Worm (Caenorhabditis elegans) whole organism, midembryonic: ENCODE results near the gene Y66C5A.2.

Experiments
- T22C8.4 ChIP-seq: fragments of 200-800 bp; sonication (Bioruptor generic); IDR thresholded peaks from 2 replicates; pipeline ENCODE4 v1.3.6; 2022; ENCODE audit warnings: missing genetic modification characterization, missing compliant biosample characterization
- cog-1 ChIP-seq: sonication (generic microtip); optimal IDR thresholded peaks from 2 replicates; lab custom pipeline; 2016; ENCODE audit warnings: missing genetic modification characterization, missing compliant biosample characterization
- flt-1 ChIP-seq: fragments of 200-800 bp; sonication (Bioruptor generic); IDR thresholded peaks from 2 replicates; pipeline ENCODE4 v1.3.6; 2022; ENCODE audit warnings: missing genetic modification characterization, missing compliant biosample characterization
- klf-2 ChIP-seq: fragments of 200-800 bp; sonication (Bioruptor generic); conservative IDR thresholded peaks from 2 replicates; pipeline ENCODE4 v1.3.6; 2022; ENCODE audit warnings: missing genetic modification reagents, missing genetic modification characterization, missing compliant biosample characterization
- med-1 ChIP-seq: sonication (generic microtip); optimal IDR thresholded peaks from 2 replicates; lab custom pipeline; 2017; ENCODE audit warnings: missing genetic modification characterization, mild to moderate bottlenecking, missing compliant biosample characterization, antibody characterized with exemption, missing genetic modification reagents; ENCODE audit not compliant: insufficient read depth
- ref-1 ChIP-seq: fragments of 200-800 bp; sonication (Bioruptor generic); conservative IDR thresholded peaks from 2 replicates; pipeline ENCODE4 v1.3.6; 2022; ENCODE audit warnings: missing genetic modification reagents, missing genetic modification characterization, missing compliant biosample characterization
- tab-1 ChIP-seq: fragments of 200-800 bp; sonication (Bioruptor generic); IDR thresholded peaks from 2 replicates; pipeline ENCODE4 v1.3.6; 2022; ENCODE audit warnings: missing genetic modification characterization, missing compliant biosample characterization
- ztf-23 ChIP-seq: fragments of 200-800 bp; sonication (Bioruptor generic); IDR thresholded peaks from 2 replicates; pipeline ENCODE4 v1.3.6; 2022; ENCODE audit warnings: missing genetic modification reagents, missing genetic modification characterization, missing compliant biosample characterization
- ztf-29 ChIP-seq: fragments of 200-800 bp; sonication (Bioruptor generic); IDR thresholded peaks from 2 replicates; pipeline ENCODE4 v1.3.6; 2022; ENCODE audit warnings: missing genetic modification reagents, missing genetic modification characterization, missing compliant biosample characterization

- no peak for TF ChIP-seq tab-1 (GFP tag; lab: Robert Waterston, UW)
- no peak for TF ChIP-seq flt-1 (GFP tag; lab: Robert Waterston, UW)
- no peak for TF ChIP-seq ztf-23 (GFP tag; lab: Robert Waterston, UW)
- TF ChIP-seq cog-1 = no peak
- no peak for TF ChIP-seq ztf-29 (GFP tag; lab: Robert Waterston, UW)
- no peak for TF ChIP-seq ref-1 (GFP tag; lab: Robert Waterston, UW)
- no peak for TF ChIP-seq T22C8.4 (GFP tag; lab: Robert Waterston, UW)
- no peak for TF ChIP-seq klf-2
- no peak for TF ChIP-seq med-1 (GFP tag; lab: Kevin White, UChicago)
Measured at ce11 chrX:14435648-14436155, 24.8 kb upstream of the Y66C5A.2 start.
